Worm (Caenorhabditis elegans): ENCODE results near the gene F13H8.12.

- TF ChIP-seq nfyb-1 (GFP tag; IDR thresholded peaks at IDR 0.05) (no peak), Y95B8A.8 (GFP tag; IDR thresholded peaks at IDR 0.05) (no peak), mes-4 (tag; optimal IDR thresholded peaks at IDR 0.05) (no peak), K11D2.4 (GFP tag; IDR thresholded peaks at IDR 0.05) (no peak), ama-1 (optimal IDR thresholded peaks at IDR 0.05) (no peak), ama-1 (GFP tag; optimal IDR thresholded peaks at IDR 0.05) (no peak), unc-62 (GFP tag; optimal IDR thresholded peaks at IDR 0.05) (no peak), die-1 (tag; optimal IDR thresholded peaks at IDR 0.05) (no peak), pha-4 (tag; optimal IDR thresholded peaks at IDR 0.05) (no peak), lsy-27 (tag; optimal IDR thresholded peaks at IDR 0.05; ENCODE audit: borderline replicate concordance, insufficient read depth) (no peak), sptf-2 (GFP tag; optimal IDR thresholded peaks at IDR 0.05) (no peak), bed-1 (GFP tag; IDR thresholded peaks at IDR 0.05) (no peak), madf-6 (GFP tag; IDR thresholded peaks at IDR 0.05) (no peak), Y56A3A.18 (GFP tag; IDR thresholded peaks at IDR 0.05) (no peak), let-526 (GFP tag; IDR thresholded peaks at IDR 0.05) (no peak)
Observed at ce11 chrII:6286865-6287264, 24.5 kb downstream of the F13H8.12 start, which contains the start of gene F13H8.6.
